Fruit fly (Drosophila melanogaster): ENCODE data around the gene js.

dm6 chr3R:16350400-16350799, 17.7 kb downstream of the js start:
- TF ChIP-seq zen (tag; optimal IDR thresholded peaks at IDR 0.05) (no peak), Lpt (GFP tag; optimal IDR thresholded peaks at IDR 0.05) (no peak), CG6654 (GFP tag; optimal IDR thresholded peaks at IDR 0.05) (no peak), CG6254 (GFP tag; optimal IDR thresholded peaks at IDR 0.05) (no peak), CG17612 (GFP tag; IDR thresholded peaks at IDR 0.05) (no peak), Nf-YC (tag; optimal IDR thresholded peaks at IDR 0.05) (no peak), CG16779 (GFP tag; IDR thresholded peaks at IDR 0.05) (no peak), corto (GFP tag; optimal IDR thresholded peaks at IDR 0.05) (no peak), CG6854 (GFP tag; optimal IDR thresholded peaks at IDR 0.05) (no peak), pfk (GFP tag; optimal IDR thresholded peaks at IDR 0.05) (no peak), al (GFP tag; IDR thresholded peaks at IDR 0.05) (no peak), ato (GFP tag; IDR thresholded peaks at IDR 0.05; ENCODE audit: partially characterized antibody) (no peak), Six4 (GFP tag; optimal IDR thresholded peaks at IDR 0.05) (no peak)
